Fruit fly (Drosophila melanogaster): ENCODE data around the gene unc-13-4A.

unc-13-4A gene

DNA sequence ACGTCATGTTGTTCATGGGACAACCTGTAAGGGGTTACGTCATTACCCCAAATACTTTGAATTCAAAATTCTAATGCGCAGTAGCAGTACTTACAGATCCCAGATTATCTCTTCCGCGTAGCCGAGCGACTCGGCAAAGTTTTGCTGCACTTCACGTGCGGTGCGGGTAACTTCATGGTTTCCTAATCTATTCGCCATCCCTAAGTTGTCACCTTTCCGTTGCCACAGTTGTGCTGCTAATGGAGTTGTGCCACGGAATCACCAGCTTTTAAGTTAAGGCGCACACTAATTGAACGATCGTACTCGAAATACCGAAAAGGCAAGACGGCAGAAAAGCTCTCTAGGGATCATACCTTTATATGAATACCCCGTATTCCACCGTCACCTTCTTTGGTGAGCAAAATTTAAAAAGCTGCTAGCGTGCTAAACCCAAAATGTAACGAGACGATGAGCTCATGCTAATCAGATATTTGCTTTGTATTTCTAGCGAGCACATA, 47.2 kb upstream of the unc-13-4A start, which contains the start of gene pst (continued):
- TF ChIP-seq Opbp (GFP tag; IDR thresholded peaks at IDR 0.05; ENCODE audit: partially characterized antibody) (0 out of 3 replicates have a peak, but pooled peaks have one; percentile 53), CG15073 (GFP tag; optimal IDR thresholded peaks at IDR 0.05) (no peak), D19B (GFP tag; optimal IDR thresholded peaks at IDR 0.05) (peak; percentile 57), CG8290 (GFP tag; optimal IDR thresholded peaks at IDR 0.05) (no peak), CG8290 (tag; optimal IDR thresholded peaks at IDR 0.05) (peak in 1 of 2 experiments; percentile 87), Rx (GFP tag; IDR thresholded peaks at IDR 0.05) (no peak), lola (GFP tag; optimal IDR thresholded peaks at IDR 0.05) (no peak), CG3407 (GFP tag; optimal IDR thresholded peaks at IDR 0.05) (no peak), sd (tag; optimal IDR thresholded peaks at IDR 0.05) (peak; percentile 44), lmd (GFP tag; IDR thresholded peaks at IDR 0.05) (no peak), CHES-1-like (GFP tag; optimal IDR thresholded peaks at IDR 0.05) (peak; percentile 20), NK7.1 (GFP tag; optimal IDR thresholded peaks at IDR 0.05) (no peak), peb (GFP tag; IDR thresholded peaks at IDR 0.05) (no peak), CG14667 (GFP tag; IDR thresholded peaks at IDR 0.05) (no peak), CG8924 (tag; optimal IDR thresholded peaks at IDR 0.05) (no peak), br (optimal IDR thresholded peaks at IDR 0.05) (no peak), pzg (GFP tag; optimal IDR thresholded peaks at IDR 0.05) (no peak), Hmr (GFP tag; optimal IDR thresholded peaks at IDR 0.05) (peak; percentile 60), aop (GFP tag; IDR thresholded peaks at IDR 0.05) (no peak), CG12769 (tag; optimal IDR thresholded peaks at IDR 0.05) (peak; percentile 74), Pdp1 (GFP tag; optimal IDR thresholded peaks at IDR 0.05) (no peak), Spps (tag; optimal IDR thresholded peaks at IDR 0.05) (no peak), kni (GFP tag; optimal IDR thresholded peaks at IDR 0.05) (peak; percentile 23), CG18262 (tag; optimal IDR thresholded peaks at IDR 0.05) (no peak), CG2889 (GFP tag; IDR thresholded peaks at IDR 0.05) (no peak; the same call in 2 of the 3 replicates), CG7987 (GFP tag; optimal IDR thresholded peaks at IDR 0.05) (peak; percentile 10), Xbp1 (GFP tag; optimal IDR thresholded peaks at IDR 0.05) (no peak), otp (GFP tag; IDR thresholded peaks at IDR 0.05) (peak; percentile 39; the same call in 1 of the 3 replicates), CG17802 (tag; optimal IDR thresholded peaks at IDR 0.05) (no peak), Hr78 (GFP tag; optimal IDR thresholded peaks at IDR 0.05) (no peak), Nf-YB (GFP tag; optimal IDR thresholded peaks at IDR 0.05) (no peak), pum (GFP tag; optimal IDR thresholded peaks at IDR 0.05) (no peak), CG6683 (GFP tag; optimal IDR thresholded peaks at IDR 0.05) (no peak), CG4730 (GFP tag; IDR thresholded peaks at IDR 0.05) (no peak), CG14710 (tag; optimal IDR thresholded peaks at IDR 0.05) (no peak), Sox102F (GFP tag; optimal IDR thresholded peaks at IDR 0.05) (no peak), ERR (GFP tag; optimal IDR thresholded peaks at IDR 0.05) (no peak), CG15269 (tag; optimal IDR thresholded peaks at IDR 0.05) (peak; percentile 68), CG8281 (tag; optimal IDR thresholded peaks at IDR 0.05) (no peak), lab (GFP tag; optimal IDR thresholded peaks at IDR 0.05) (peak; percentile 69), Neu2 (GFP tag; optimal IDR thresholded peaks at IDR 0.05; ENCODE audit: borderline replicate concordance) (no peak), Bteb2 (GFP tag; optimal IDR thresholded peaks at IDR 0.05) (no peak), CG42726 (GFP tag; IDR thresholded peaks at IDR 0.05; ENCODE audit: partially characterized antibody) (peak; percentile 54; the same call in 1 of the 2 replicates), ftz-f1 (GFP tag; optimal IDR thresholded peaks at IDR 0.05) (no peak), tap (tag; optimal IDR thresholded peaks at IDR 0.05) (no peak), crp (GFP tag; optimal IDR thresholded peaks at IDR 0.05) (no peak), knrl (GFP tag; IDR thresholded peaks at IDR 0.05; ENCODE audit: partially characterized antibody) (no peak), CG31441 (GFP tag; IDR thresholded peaks at IDR 0.05) (no peak), CG5245 (GFP tag; optimal IDR thresholded peaks at IDR 0.05) (no peak), ato (GFP tag; IDR thresholded peaks at IDR 0.05; ENCODE audit: partially characterized antibody) (no peak; the same call in 1 of the 2 replicates)
